Worm (Caenorhabditis elegans): ENCODE measurements around the gene K05F1.14.

DNA sequence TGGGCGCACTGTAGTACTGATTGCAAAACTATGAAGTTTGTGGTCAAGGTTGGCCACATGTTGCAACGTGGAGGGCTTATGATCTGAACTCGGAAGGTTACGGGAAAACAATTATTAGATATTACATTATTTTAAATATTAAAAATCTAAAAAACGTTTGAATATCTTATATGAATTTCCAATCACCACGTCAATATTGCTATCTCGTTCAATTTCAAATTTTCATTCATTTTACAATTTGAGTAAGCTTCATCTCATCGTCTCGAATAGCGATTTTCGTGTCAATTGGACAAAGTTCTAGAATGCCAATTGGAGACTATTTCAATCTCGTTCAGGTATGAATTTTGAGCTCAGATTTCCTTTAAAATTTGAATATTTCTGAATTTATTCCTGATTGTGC is 24.0 kb upstream of the K05F1.14 start, which contains the start of gene ZK1248.20:
- TF ChIP-seq unc-62 (GFP tag; optimal IDR thresholded peaks at IDR 0.05) (no peak), nhr-6 (tag; optimal IDR thresholded peaks at IDR 0.05) (no peak), ztf-11 (tag; optimal IDR thresholded peaks at IDR 0.05) (no peak), lsy-2 (tag; optimal IDR thresholded peaks at IDR 0.05) (no peak), ceh-82 (tag; optimal IDR thresholded peaks at IDR 0.05) (no peak), skn-1 (tag; optimal IDR thresholded peaks at IDR 0.05) (no peak), elt-3 (tag; optimal IDR thresholded peaks at IDR 0.05) (no peak), ama-1 (optimal IDR thresholded peaks at IDR 0.05) (no peak), dmd-4 (tag; optimal IDR thresholded peaks at IDR 0.05) (no peak), lin-11 (tag; optimal IDR thresholded peaks at IDR 0.05) (no peak), nhr-77 (tag; optimal IDR thresholded peaks at IDR 0.05) (no peak)

Measured in whole organism, L2 larva.